Worm (Caenorhabditis elegans) whole organism, mixed stage, embryonic: ENCODE measurements around the gene rom-4.

Experiments
- M03D4.4 ChIP-seq: sonication (generic microtip); optimal IDR thresholded peaks from 2 replicates; lab custom pipeline; 2017; ENCODE audit warnings: mild to moderate bottlenecking, missing genetic modification characterization, missing compliant biosample characterization
- ceh-83 ChIP-seq: fragments of 200-800 bp; sonication (Bioruptor generic); optimal IDR thresholded peaks from 2 replicates; lab custom pipeline; 2018; ENCODE audit warnings: mild to moderate bottlenecking, missing genetic modification characterization, missing compliant biosample characterization
- elt-1 ChIP-seq: sonication (generic microtip); optimal IDR thresholded peaks from 2 replicates; lab custom pipeline; 2017; ENCODE audit warnings: missing genetic modification characterization, mild to moderate bottlenecking, missing compliant biosample characterization, antibody characterized with exemption, moderate library complexity, borderline replicate concordance; ENCODE audit not compliant: insufficient read depth
- lin-32 ChIP-seq: fragments of 200-800 bp; sonication (Bioruptor generic); optimal IDR thresholded peaks from 2 replicates; lab custom pipeline; 2018; ENCODE audit warnings: mild to moderate bottlenecking, missing genetic modification characterization, missing compliant biosample characterization
- nhr-76 ChIP-seq: sonication (generic microtip); optimal IDR thresholded peaks from 2 replicates; lab custom pipeline; 2017; ENCODE audit warnings: missing biosample characterization, missing genetic modification characterization
- sptf-1 ChIP-seq: sonication (generic microtip); optimal IDR thresholded peaks from 2 replicates; lab custom pipeline; 2017; ENCODE audit warnings: mild to moderate bottlenecking, missing genetic modification characterization, moderate library complexity, missing compliant biosample characterization

DNA sequence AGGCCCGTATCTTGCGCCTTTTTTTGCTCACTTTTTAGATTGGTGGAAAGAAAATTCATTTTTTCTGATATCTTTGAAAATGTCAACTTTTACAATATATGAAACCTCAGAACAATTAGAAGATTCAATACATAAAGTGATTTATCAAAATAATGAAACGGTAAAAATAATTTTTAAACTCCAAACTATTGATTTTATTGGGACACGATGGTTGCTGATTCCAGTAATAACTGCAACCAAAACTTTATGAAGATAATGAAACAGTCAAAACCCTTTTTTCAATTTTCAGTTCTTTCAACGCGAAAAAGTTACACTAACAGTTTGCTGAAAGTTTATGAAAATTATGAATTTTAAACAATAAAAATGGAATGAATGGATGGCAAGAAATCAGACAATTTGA, 25.4 kb downstream of the rom-4 start:
- TF ChIP-seq M03D4.4 (tag; lab: Kevin White, UChicago) = no peak
- TF ChIP-seq sptf-1 (tag; lab: Kevin White, UChicago) = no peak
- TF ChIP-seq elt-1 = no peak
- no peak for TF ChIP-seq nhr-76 (tag; lab: Kevin White, UChicago)
- TF ChIP-seq lin-32 (GFP tag; lab: Kevin White, UChicago) = no peak
- TF ChIP-seq ceh-83 (GFP tag; lab: Kevin White, UChicago) = no peak
